Worm (Caenorhabditis elegans) whole organism, late embryonic: ENCODE results near the gene dcs-1.

Experiments used
- C08G9.2 ChIP-seq: sonication (generic microtip); optimal IDR thresholded peaks from 2 replicates; lab custom pipeline; 2016; ENCODE audit warnings: mild to moderate bottlenecking, missing genetic modification characterization, moderate library complexity, missing compliant biosample characterization
- C38D4.7 ChIP-seq: fragments of 200-800 bp; sonication (Bioruptor generic); optimal IDR thresholded peaks from 2 replicates; lab custom pipeline; 2018; ENCODE audit warnings: mild to moderate bottlenecking, missing genetic modification characterization, moderate library complexity, missing compliant biosample characterization
- K02D7.2 ChIP-seq: sonication (generic microtip); optimal IDR thresholded peaks from 2 replicates; lab custom pipeline; 2017; ENCODE audit warnings: mild to moderate bottlenecking, missing genetic modification characterization, missing compliant biosample characterization
- K09A11.1 ChIP-seq: sonication (generic microtip); optimal IDR thresholded peaks from 2 replicates; lab custom pipeline; 2017; ENCODE audit warnings: antibody characterized with exemption, mild to moderate bottlenecking, missing genetic modification characterization, missing compliant biosample characterization; ENCODE audit not compliant: insufficient read depth
- Y22D7AL.16 ChIP-seq: sonication (generic microtip); optimal IDR thresholded peaks from 2 replicates; lab custom pipeline; 2016; ENCODE audit warnings: missing genetic modification characterization, missing compliant biosample characterization
- ceh-14 ChIP-seq: sonication (generic microtip); optimal IDR thresholded peaks from 2 replicates; lab custom pipeline; 2016; ENCODE audit warnings: missing genotype, missing genetic modification characterization, missing compliant biosample characterization
- ceh-19 ChIP-seq: fragments of 200-800 bp; sonication (Bioruptor generic); optimal IDR thresholded peaks from 2 replicates; lab custom pipeline; 2018; ENCODE audit warnings: mild to moderate bottlenecking, missing genetic modification characterization, missing compliant biosample characterization
- ceh-2 ChIP-seq: sonication (generic microtip); optimal IDR thresholded peaks from 2 replicates; lab custom pipeline; 2016; ENCODE audit warnings: missing genotype, missing genetic modification characterization, missing compliant biosample characterization
- ceh-24 ChIP-seq: sonication (generic microtip); optimal IDR thresholded peaks from 2 replicates; lab custom pipeline; 2016; ENCODE audit warnings: mild to moderate bottlenecking, missing genetic modification characterization, missing compliant biosample characterization
- ceh-30 ChIP-seq: fragments of 150-350 bp; optimal IDR thresholded peaks from 2 replicates; lab custom pipeline; 2014; ENCODE audit warnings: missing biosample characterization, missing genetic modification characterization
- ceh-31 ChIP-seq: sonication (generic microtip); optimal IDR thresholded peaks from 2 replicates; lab custom pipeline; 2016; ENCODE audit warnings: missing genetic modification characterization, missing compliant biosample characterization
- ceh-34 ChIP-seq: sonication (generic microtip); optimal IDR thresholded peaks from 2 replicates; lab custom pipeline; 2016; ENCODE audit warnings: mild to moderate bottlenecking, missing genetic modification characterization, missing compliant biosample characterization
- ceh-45 ChIP-seq: fragments of 200-800 bp; sonication (Bioruptor generic); IDR thresholded peaks from 2 replicates; pipeline ENCODE4 v1.3.6; 2022; ENCODE audit warnings: missing genetic modification reagents, missing genetic modification characterization, missing compliant biosample characterization
- ceh-6 ChIP-seq: fragments of 200-800 bp; sonication (Bioruptor generic); optimal IDR thresholded peaks from 2 replicates; lab custom pipeline; 2018; ENCODE audit warnings: mild to moderate bottlenecking, missing genetic modification characterization, missing compliant biosample characterization
- ceh-9 ChIP-seq: sonication (generic microtip); optimal IDR thresholded peaks from 2 replicates; lab custom pipeline; 2016; ENCODE audit warnings: mild to moderate bottlenecking, missing genetic modification characterization, inconsistent platforms, missing compliant biosample characterization
- che-1 ChIP-seq: sonication (generic microtip); optimal IDR thresholded peaks from 2 replicates; lab custom pipeline; 2016; ENCODE audit warnings: mild to moderate bottlenecking, missing genetic modification characterization, missing compliant biosample characterization
- ets-4 ChIP-seq: sonication (generic microtip); optimal IDR thresholded peaks from 2 replicates; lab custom pipeline; 2016; ENCODE audit warnings: missing genetic modification characterization, missing compliant biosample characterization
- fax-1 ChIP-seq: sonication (generic microtip); optimal IDR thresholded peaks from 2 replicates; lab custom pipeline; 2016; ENCODE audit warnings: missing genotype, missing genetic modification characterization, missing compliant biosample characterization
- fkh-10 ChIP-seq: fragments of 150-350 bp; optimal IDR thresholded peaks from 2 replicates; lab custom pipeline; 2014; ENCODE audit warnings: missing biosample characterization, missing genetic modification reagents, missing genetic modification characterization
- gmeb-2 ChIP-seq: sonication (generic microtip); optimal IDR thresholded peaks from 2 replicates; lab custom pipeline; 2016; ENCODE audit warnings: missing genetic modification characterization, inconsistent platforms, missing compliant biosample characterization
- hlh-8 ChIP-seq: sonication (generic microtip); optimal IDR thresholded peaks from 2 replicates; lab custom pipeline; 2016; ENCODE audit warnings: missing genotype, missing genetic modification characterization, missing compliant biosample characterization
- lim-6 ChIP-seq: sonication (generic microtip); optimal IDR thresholded peaks from 2 replicates; lab custom pipeline; 2016; ENCODE audit warnings: missing genetic modification characterization, missing compliant biosample characterization
- lin-11 ChIP-seq: fragments of 200-800 bp; sonication (Bioruptor generic); optimal IDR thresholded peaks from 2 replicates; lab custom pipeline; 2018; ENCODE audit warnings: mild to moderate bottlenecking, missing genetic modification characterization, missing compliant biosample characterization
- madf-2 ChIP-seq: sonication (generic microtip); optimal IDR thresholded peaks from 2 replicates; lab custom pipeline; 2017; ENCODE audit warnings: missing genetic modification characterization, missing compliant biosample characterization
- nfya-1 ChIP-seq: sonication (generic microtip); optimal IDR thresholded peaks from 2 replicates; lab custom pipeline; 2017; ENCODE audit warnings: missing genetic modification characterization, mild to moderate bottlenecking, missing compliant biosample characterization, antibody characterized with exemption, moderate library complexity
- nhr-11 ChIP-seq: fragments of 150-350 bp; optimal IDR thresholded peaks from 2 replicates; lab custom pipeline; 2014; ENCODE audit warnings: missing biosample characterization, missing genetic modification characterization
- pha-2 ChIP-seq: sonication (generic microtip); optimal IDR thresholded peaks from 2 replicates; lab custom pipeline; 2017; ENCODE audit warnings: mild to moderate bottlenecking, missing genetic modification characterization, missing compliant biosample characterization
- pha-4 ChIP-seq: fragments of 150-350 bp; optimal IDR thresholded peaks from 2 replicates; lab custom pipeline; 2018; ENCODE audit warnings: missing biosample characterization, missing genetic modification reagents, missing genetic modification characterization
- pros-1 ChIP-seq: fragments of 150-350 bp; optimal IDR thresholded peaks from 2 replicates; lab custom pipeline; 2014; ENCODE audit warnings: missing biosample characterization, missing genetic modification reagents, missing genetic modification characterization
- sox-2 ChIP-seq: fragments of 200-800 bp; sonication (Bioruptor generic); IDR thresholded peaks from 2 replicates; pipeline ENCODE4 v1.3.6; 2022; ENCODE audit warnings: missing genetic modification reagents, missing genetic modification characterization, missing compliant biosample characterization
- syd-9 ChIP-seq: sonication (generic microtip); optimal IDR thresholded peaks from 2 replicates; lab custom pipeline; 2016; ENCODE audit warnings: mild to moderate bottlenecking, missing genetic modification characterization, moderate library complexity, missing compliant biosample characterization
- tbx-2 ChIP-seq: sonication (generic microtip); optimal IDR thresholded peaks from 2 replicates; lab custom pipeline; 2016; ENCODE audit warnings: missing genetic modification characterization, missing compliant biosample characterization
- tbx-7 ChIP-seq: sonication (generic microtip); optimal IDR thresholded peaks from 2 replicates; lab custom pipeline; 2016; ENCODE audit warnings: missing genotype, missing genetic modification characterization, missing compliant biosample characterization
- unc-3 ChIP-seq, 2 experiments: fragments of 200-800 bp in 1 of 2; sonication (Bioruptor generic) in 1 of 2; sonication (generic microtip) in 1 of 2; conservative IDR thresholded peaks in 1 of 2; optimal IDR thresholded peaks in 1 of 2; 2 replicates each; pipeline versions ENCODE4 v1.3.6 to Lab custom; 2016 to 2022; ENCODE audit warnings: missing compliant biosample characterization in 2 of 2, missing genetic modification characterization in 2 of 2, missing genetic modification reagents in 1 of 2
- unc-42 ChIP-seq: sonication (generic microtip); optimal IDR thresholded peaks from 2 replicates; lab custom pipeline; 2016; ENCODE audit warnings: missing genotype, missing genetic modification characterization, missing compliant biosample characterization
- zip-5 ChIP-seq: sonication (generic microtip); optimal IDR thresholded peaks from 2 replicates; lab custom pipeline; 2016; ENCODE audit warnings: missing genetic modification characterization, missing compliant biosample characterization
- ztf-16 ChIP-seq: sonication (generic microtip); optimal IDR thresholded peaks from 2 replicates; lab custom pipeline; 2017; ENCODE audit warnings: missing genetic modification characterization, missing compliant biosample characterization

Gene dcs-1

DNA sequence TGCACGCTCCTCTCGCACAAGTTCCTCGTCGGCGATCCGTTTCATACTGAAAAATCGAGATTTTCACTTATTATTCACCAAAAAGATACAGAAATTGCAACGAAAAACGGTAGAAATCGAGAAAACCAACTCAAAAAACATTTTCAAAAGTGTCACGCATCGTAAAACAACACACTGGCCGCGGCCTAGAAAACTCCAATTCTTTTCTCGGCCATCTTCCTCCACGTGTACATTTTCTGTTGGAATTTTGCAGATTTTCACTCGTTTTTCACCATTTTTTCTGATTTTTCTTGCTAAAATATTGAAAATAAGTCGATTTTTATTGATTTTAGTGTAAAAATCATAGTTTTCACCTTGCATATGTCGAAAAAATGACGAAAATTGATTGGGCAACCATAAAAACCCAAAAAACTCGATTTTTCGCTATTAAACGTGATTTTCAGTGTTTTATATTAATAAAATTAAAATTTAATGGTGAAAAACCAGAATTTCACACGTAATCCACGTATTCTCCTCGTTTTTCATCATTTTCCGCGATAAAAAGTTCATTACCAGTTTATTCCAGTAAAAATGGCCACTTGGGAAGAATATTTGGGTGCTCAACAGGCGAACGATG is at the start of gene dcs-1, which contains the start of gene sec-23:
Gene dcs-1 (minus strand): TSS at position 46 of the 616 bp plus-strand sequence.
Gene sec-23 (plus strand): TSS at position 566 of the 616 bp plus-strand sequence.
- no peak for TF ChIP-seq ceh-19 (GFP tag; lab: Kevin White, UChicago)
- peak; percentile 18 for TF ChIP-seq ceh-2
- TF ChIP-seq unc-42 (tag; lab: Kevin White, UChicago) = no peak
- TF ChIP-seq ceh-31 = peak; percentile 58
- peak; percentile 70 for TF ChIP-seq C08G9.2 (tag; lab: Kevin White, UChicago)
- TF ChIP-seq fax-1 (tag; lab: Kevin White, UChicago) = no peak
- no peak for TF ChIP-seq nfya-1 (tag; lab: Kevin White, UChicago)
- TF ChIP-seq che-1 (tag; lab: Kevin White, UChicago) = no peak
- TF ChIP-seq ceh-9 = no peak
- TF ChIP-seq sox-2 (GFP tag; lab: Robert Waterston, UW) = no peak
- TF ChIP-seq ceh-34 = no peak
- peak; percentile 46 for TF ChIP-seq tbx-2 (tag; lab: Kevin White, UChicago)
- TF ChIP-seq madf-2 (tag; lab: Kevin White, UChicago) = no peak
- TF ChIP-seq K09A11.1 (tag; lab: Kevin White, UChicago) = no peak
- TF ChIP-seq hlh-8 (tag; lab: Kevin White, UChicago) = peak; percentile 29
- TF ChIP-seq nhr-11 (tag; lab: Kevin White, UChicago) = no peak
- TF ChIP-seq zip-5 (tag; lab: Kevin White, UChicago) = peak; percentile 25
- TF ChIP-seq tbx-7 (tag; lab: Kevin White, UChicago) = peak; percentile 46
- no peak for TF ChIP-seq ceh-24
- TF ChIP-seq unc-3 (GFP tag; conservative IDR thresholded peaks at IDR 0.05; lab: Robert Waterston, UW) = no peak
- no peak for TF ChIP-seq unc-3 (tag; optimal IDR thresholded peaks at IDR 0.05; lab: Kevin White, UChicago)
- TF ChIP-seq ets-4 (tag; lab: Kevin White, UChicago) = peak; percentile 59

DNA sequence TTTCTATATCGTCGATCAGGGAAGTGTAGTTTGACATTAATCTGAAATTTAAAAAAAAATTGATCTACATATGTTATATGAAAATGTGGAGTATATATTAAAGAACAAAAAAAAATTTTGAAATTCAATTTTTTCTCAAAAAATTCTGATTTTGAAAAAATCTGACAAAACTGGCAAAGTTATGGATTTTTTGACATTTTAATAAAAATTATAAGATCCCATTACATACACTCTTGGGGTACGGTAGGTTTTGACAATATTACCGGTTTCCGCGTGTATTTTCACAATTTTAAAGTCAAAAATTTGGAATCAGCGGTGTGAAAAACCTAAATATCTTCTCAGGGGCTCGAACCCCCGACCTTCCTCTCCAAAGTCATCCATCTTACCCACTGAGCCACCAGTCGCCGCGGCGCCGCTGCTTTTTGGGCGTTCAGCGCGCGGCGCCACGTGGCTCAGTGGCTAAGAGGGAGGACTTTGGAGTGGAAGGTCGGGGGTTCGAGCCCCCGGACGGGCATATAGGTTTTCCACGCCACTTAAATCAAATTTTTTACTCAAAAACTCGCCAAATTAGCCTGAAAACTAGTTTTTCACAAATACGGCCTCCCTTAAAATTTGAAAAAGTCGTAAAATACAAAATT is 48.0 kb upstream of the dcs-1 start, which contains the start of gene Y113G7A.14:
Gene Y113G7A.14 (minus strand): TSS at position 51 of the 638 bp plus-strand sequence.
- TF ChIP-seq ceh-19 (GFP tag; lab: Kevin White, UChicago) (no peak), pha-4 (no peak), Y22D7AL.16 (no peak), ceh-34 (no peak), pros-1 (tag; lab: Kevin White, UChicago) (no peak), K02D7.2 (no peak), lin-11 (tag; lab: Kevin White, UChicago) (no peak), gmeb-2 (no peak), C38D4.7 (GFP tag; lab: Kevin White, UChicago) (no peak)

DNA sequence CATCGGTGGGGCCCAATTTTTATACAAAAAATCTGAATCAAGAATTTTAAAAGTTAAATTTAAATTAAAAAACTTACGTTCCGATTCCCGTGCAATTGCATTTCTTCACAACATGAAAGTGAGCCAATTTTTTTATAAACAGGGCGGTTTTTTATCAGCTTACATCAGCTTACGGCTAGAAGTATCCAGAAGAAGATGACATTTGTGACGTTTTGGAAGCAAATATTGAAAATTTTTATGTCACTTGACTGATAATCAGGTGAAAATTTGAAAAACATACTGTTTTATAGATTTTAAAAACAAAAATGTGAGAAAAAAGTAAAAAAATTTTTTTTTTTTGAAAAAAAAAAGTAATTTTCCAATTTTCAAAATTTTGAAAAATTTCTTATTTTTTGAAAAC is 44.7 kb upstream of the dcs-1 start, which contains the start of gene Y113G7A.22:
Gene Y113G7A.22 (minus strand): TSS at position 101 of the 400 bp plus-strand sequence.
- no peak for TF ChIP-seq syd-9
- TF ChIP-seq ceh-30 (tag; lab: Kevin White, UChicago) = no peak
- no peak for TF ChIP-seq ceh-45
- no peak for TF ChIP-seq ceh-14
- TF ChIP-seq fax-1 (tag; lab: Kevin White, UChicago) = no peak
- TF ChIP-seq pha-4 = no peak
- no peak for TF ChIP-seq ceh-6 (GFP tag; lab: Kevin White, UChicago)
- TF ChIP-seq fkh-10 (GFP tag; lab: Kevin White, UChicago) = no peak
- no peak for TF ChIP-seq ztf-16 (tag; lab: Kevin White, UChicago)
- no peak for TF ChIP-seq lim-6 (tag; lab: Kevin White, UChicago)
- TF ChIP-seq ceh-34 = no peak
- TF ChIP-seq ceh-2 = no peak
- TF ChIP-seq zip-5 (tag; lab: Kevin White, UChicago) = no peak
- TF ChIP-seq C38D4.7 (GFP tag; lab: Kevin White, UChicago) = no peak
- no peak for TF ChIP-seq pha-2 (tag; lab: Kevin White, UChicago)
- TF ChIP-seq tbx-7 (tag; lab: Kevin White, UChicago) = no peak
